Fruit fly (Drosophila melanogaster) whole organism, pupa: ENCODE measurements around the gene CG31248.

Source experiments
- CG10348 ChIP-seq: fragments of 200-800 bp; sonication (Bioruptor generic); IDR thresholded peaks from 2 replicates; pipeline ENCODE4 v1.3.6; 2022; ENCODE audit warnings: missing biosample characterization, missing genetic modification characterization
- CG12605 ChIP-seq: fragments of 200-800 bp; sonication (Bioruptor generic); IDR thresholded peaks from 2 replicates; pipeline ENCODE4 v1.3.6; 2022; ENCODE audit warnings: missing biosample characterization, missing genetic modification characterization
- CG13204 ChIP-seq: fragments of 200-800 bp; sonication (Bioruptor generic); optimal IDR thresholded peaks from 2 replicates; lab custom pipeline; 2018; ENCODE audit warnings: missing biosample characterization, mild to moderate bottlenecking, missing genetic modification characterization, moderate library complexity
- CG14655 ChIP-seq: fragments of 200-800 bp; sonication (Bioruptor generic); optimal IDR thresholded peaks from 3 replicates; lab custom pipeline; 2017; ENCODE audit warnings: mild to moderate bottlenecking, missing biosample characterization, missing genetic modification reagents, missing genetic modification characterization
- CG15710 ChIP-seq: fragments of 200-800 bp; sonication (Bioruptor generic); optimal IDR thresholded peaks from 2 replicates; lab custom pipeline; 2018; ENCODE audit warnings: missing biosample characterization, mild to moderate bottlenecking, missing genetic modification characterization, moderate library complexity
- CG17806 ChIP-seq: fragments of 200-800 bp; sonication (Bioruptor generic); optimal IDR thresholded peaks from 2 replicates; lab custom pipeline; 2018; ENCODE audit warnings: missing biosample characterization, mild to moderate bottlenecking, missing genetic modification characterization, moderate library complexity
- CG32121 ChIP-seq: fragments of 200-800 bp; sonication (Bioruptor generic); IDR thresholded peaks from 2 replicates; pipeline ENCODE4 v1.3.6; 2022; ENCODE audit warnings: missing biosample characterization, missing genetic modification characterization
- CG34367 ChIP-seq: fragments of 200-800 bp; sonication (Bioruptor generic); optimal IDR thresholded peaks from 2 replicates; lab custom pipeline; 2018; ENCODE audit warnings: missing biosample characterization, mild to moderate bottlenecking, missing genetic modification characterization
- CG4496 ChIP-seq: fragments of 200-800 bp; sonication (Bioruptor generic); IDR thresholded peaks from 3 replicates; pipeline ENCODE4 v1.3.6; 2022; ENCODE audit warnings: missing biosample characterization, missing genetic modification characterization
- CG8159 ChIP-seq: fragments of 200-800 bp; sonication (Bioruptor generic); optimal IDR thresholded peaks from 3 replicates; lab custom pipeline; 2018; ENCODE audit warnings: missing biosample characterization, mild to moderate bottlenecking, missing genetic modification characterization, moderate library complexity
- CG8301 ChIP-seq: fragments of 200-800 bp; sonication (Bioruptor generic); optimal IDR thresholded peaks from 2 replicates; lab custom pipeline; 2018; ENCODE audit warnings: missing biosample characterization, mild to moderate bottlenecking, missing genetic modification characterization
- CG9948 ChIP-seq: fragments of 200-800 bp; sonication (Bioruptor generic); optimal IDR thresholded peaks from 2 replicates; lab custom pipeline; 2018; ENCODE audit warnings: missing biosample characterization, mild to moderate bottlenecking, missing genetic modification characterization, moderate library complexity
- D1 ChIP-seq: fragments of 200-800 bp; sonication (Bioruptor generic); optimal IDR thresholded peaks from 2 replicates; lab custom pipeline; 2018; ENCODE audit warnings: missing biosample characterization, mild to moderate bottlenecking, missing genetic modification characterization, moderate library complexity
- EcR ChIP-seq: fragments of 200-800 bp; sonication (Bioruptor generic); optimal IDR thresholded peaks from 3 replicates; lab custom pipeline; 2019; ENCODE audit warnings: missing biosample characterization, missing genetic modification characterization, mild to moderate bottlenecking, moderate library complexity, missing genetic modification reagents
- Ets98B ChIP-seq: fragments of 200-800 bp; sonication (Bioruptor generic); IDR thresholded peaks from 2 replicates; pipeline ENCODE4 v1.3.6; 2022; ENCODE audit warnings: missing biosample characterization, missing genetic modification characterization
- Pif1A ChIP-seq: fragments of 200-800 bp; sonication (Bioruptor generic); optimal IDR thresholded peaks from 3 replicates; lab custom pipeline; 2016; ENCODE audit warnings: missing biosample characterization, missing genetic modification characterization
- Pif1B ChIP-seq: fragments of 200-800 bp; sonication (Bioruptor generic); optimal IDR thresholded peaks from 3 replicates; lab custom pipeline; 2016; ENCODE audit warnings: missing biosample characterization, missing genetic modification characterization
- Snoo ChIP-seq: fragments of 200-800 bp; sonication (Bioruptor generic); optimal IDR thresholded peaks from 3 replicates; lab custom pipeline; 2017; ENCODE audit warnings: missing biosample characterization, mild to moderate bottlenecking, missing genetic modification characterization, inconsistent platforms
- fd96Ca ChIP-seq: fragments of 200-800 bp; sonication (Bioruptor generic); IDR thresholded peaks from 3 replicates; pipeline ENCODE4 v1.3.6; 2022; ENCODE audit warnings: missing biosample characterization, missing genetic modification characterization
- gl ChIP-seq: fragments of 200-800 bp; sonication (Bioruptor generic); optimal IDR thresholded peaks from 2 replicates; lab custom pipeline; 2018; ENCODE audit warnings: missing biosample characterization, mild to moderate bottlenecking, missing genetic modification characterization
- rn ChIP-seq: fragments of 200-800 bp; sonication (Bioruptor generic); IDR thresholded peaks from 2 replicates; pipeline ENCODE4 v1.3.6; 2022; ENCODE audit warnings: missing biosample characterization, missing genetic modification characterization

CG31248 gene

DNA sequence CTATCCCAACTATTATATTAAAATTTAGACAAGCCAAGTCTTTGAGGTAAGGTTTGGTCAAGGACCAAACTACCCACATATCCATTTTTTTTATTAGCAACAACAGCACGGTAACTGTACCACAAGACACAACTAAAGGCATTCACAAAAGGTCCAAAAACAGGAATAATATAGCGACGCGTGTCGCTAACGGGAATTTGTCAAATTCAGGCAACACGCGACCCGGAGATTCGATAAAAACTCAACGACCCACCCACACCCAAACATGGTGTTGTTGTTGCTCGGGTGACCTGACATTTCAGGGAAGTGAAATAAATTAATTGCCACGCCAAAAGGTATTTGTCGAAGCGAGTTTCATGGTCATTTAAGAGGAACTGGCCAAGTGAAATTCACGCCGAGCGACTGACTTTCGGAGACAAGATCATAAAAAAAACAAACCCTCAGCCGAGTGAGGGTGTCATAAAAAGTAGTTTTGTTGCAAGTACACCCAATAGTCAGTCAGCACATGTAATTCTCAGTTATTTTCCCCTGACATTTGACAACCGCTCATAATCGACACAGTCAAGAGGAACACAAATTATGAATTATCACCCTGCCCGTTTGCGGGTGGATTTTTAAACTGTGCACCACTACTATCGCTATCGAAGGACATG, 17.8 kb upstream of the CG31248 start:
- TF ChIP-seq D1, result no peak
- no peak for TF ChIP-seq CG13204

DNA sequence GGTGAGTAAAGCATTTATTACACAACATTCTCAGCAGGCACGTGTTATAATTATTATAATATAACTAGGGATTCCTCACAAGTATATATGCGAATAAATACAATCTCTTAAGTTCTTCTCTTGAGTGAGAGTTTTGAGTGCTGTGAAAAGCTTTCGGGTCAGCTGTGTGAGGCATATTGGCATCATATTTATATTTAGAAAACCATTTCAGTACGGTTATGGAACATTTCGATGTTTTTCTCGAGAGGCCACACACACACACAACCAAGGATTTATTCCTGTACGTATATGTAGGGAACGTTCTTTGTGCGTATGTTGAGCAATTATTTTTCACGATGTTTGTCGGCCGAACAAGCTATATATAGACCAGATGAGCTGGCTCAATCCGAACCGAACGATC, 16.1 kb upstream of the CG31248 start:
- no peak for TF ChIP-seq CG32121 (GFP tag; lab: Robert Waterston, UW)
- no peak for TF ChIP-seq Pif1A (GFP tag; lab: Kevin White, UChicago)
- no peak for TF ChIP-seq D1
- TF ChIP-seq Pif1B (GFP tag; lab: Kevin White, UChicago), result no peak
- no peak for TF ChIP-seq CG34367 (tag; lab: Kevin White, UChicago)
- no peak for TF ChIP-seq EcR (GFP tag; lab: Kevin White, UChicago)
- TF ChIP-seq CG8301 (tag; lab: Kevin White, UChicago), result no peak
- TF ChIP-seq CG8159 (tag; lab: Kevin White, UChicago), result no peak
- TF ChIP-seq CG17806 (tag; lab: Kevin White, UChicago), result no peak
- no peak for TF ChIP-seq Snoo
- TF ChIP-seq CG13204, result no peak
- no peak for TF ChIP-seq CG14655 (GFP tag; lab: Kevin White, UChicago)
- TF ChIP-seq gl (tag; lab: Kevin White, UChicago), result no peak
- no peak for TF ChIP-seq CG4496
- no peak for TF ChIP-seq CG12605

DNA sequence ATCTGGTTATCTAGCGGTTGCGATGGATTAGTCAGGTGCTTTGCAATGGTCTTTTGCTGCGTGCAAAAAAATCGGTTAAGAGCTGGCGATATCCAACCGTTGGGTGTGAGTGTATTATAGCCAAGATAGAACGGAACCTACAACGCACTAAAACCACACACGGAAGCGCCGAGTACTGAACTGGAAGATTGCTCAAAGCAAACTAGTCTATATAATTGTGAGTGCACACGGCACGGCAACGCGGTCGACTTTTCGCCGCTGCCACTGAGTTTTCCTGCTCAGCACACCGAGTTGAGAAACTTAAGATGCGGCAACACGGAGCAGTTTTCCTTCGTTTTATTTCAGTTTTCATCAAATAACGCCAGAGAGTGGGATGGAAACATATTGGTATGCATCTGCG, 12.6 kb upstream of the CG31248 start:
- TF ChIP-seq D1 (no peak), CG14655 (GFP tag; lab: Kevin White, UChicago) (no peak), rn (no peak), Ets98B (GFP tag; lab: Robert Waterston, UW) (no peak), CG8159 (tag; lab: Kevin White, UChicago) (no peak), Pif1A (GFP tag; lab: Kevin White, UChicago) (no peak), CG12605 (no peak), CG34367 (tag; lab: Kevin White, UChicago) (no peak), gl (tag; lab: Kevin White, UChicago) (no peak), CG10348 (no peak), CG15710 (tag; lab: Kevin White, UChicago) (no peak), CG17806 (tag; lab: Kevin White, UChicago) (no peak), CG32121 (GFP tag; lab: Robert Waterston, UW) (no peak), fd96Ca (no peak), Snoo (no peak), CG8301 (tag; lab: Kevin White, UChicago) (no peak), CG9948 (tag; lab: Kevin White, UChicago) (no peak), EcR (GFP tag; lab: Kevin White, UChicago) (no peak)

DNA sequence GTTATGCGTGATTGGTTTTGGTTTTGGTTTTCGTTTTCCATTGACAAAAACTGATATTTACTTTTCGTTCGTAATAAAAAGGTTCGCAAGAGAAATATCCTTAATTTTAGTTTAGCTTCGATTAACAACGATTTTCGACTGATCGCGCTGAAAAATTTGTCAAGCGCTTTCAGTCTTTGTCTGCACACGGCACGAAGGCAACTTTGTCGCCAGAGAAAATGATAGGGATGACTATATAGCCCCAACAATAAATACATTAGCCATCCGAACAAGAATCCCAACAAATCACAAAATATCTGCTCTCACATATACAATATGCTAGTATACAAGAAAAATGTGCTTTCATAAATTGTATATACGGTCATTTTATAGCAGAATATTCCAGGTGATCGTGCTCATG, 11.5 kb upstream of the CG31248 start, which contains the start of gene Mlp84B:
Gene Mlp84B (minus strand): TSS at position 143 of the 400 bp plus-strand sequence.
- no peak for TF ChIP-seq Snoo
- TF ChIP-seq CG13204, result no peak
- TF ChIP-seq CG12605, result no peak
- TF ChIP-seq CG34367 (tag; lab: Kevin White, UChicago), result no peak
- no peak for TF ChIP-seq D1
- no peak for TF ChIP-seq rn

DNA sequence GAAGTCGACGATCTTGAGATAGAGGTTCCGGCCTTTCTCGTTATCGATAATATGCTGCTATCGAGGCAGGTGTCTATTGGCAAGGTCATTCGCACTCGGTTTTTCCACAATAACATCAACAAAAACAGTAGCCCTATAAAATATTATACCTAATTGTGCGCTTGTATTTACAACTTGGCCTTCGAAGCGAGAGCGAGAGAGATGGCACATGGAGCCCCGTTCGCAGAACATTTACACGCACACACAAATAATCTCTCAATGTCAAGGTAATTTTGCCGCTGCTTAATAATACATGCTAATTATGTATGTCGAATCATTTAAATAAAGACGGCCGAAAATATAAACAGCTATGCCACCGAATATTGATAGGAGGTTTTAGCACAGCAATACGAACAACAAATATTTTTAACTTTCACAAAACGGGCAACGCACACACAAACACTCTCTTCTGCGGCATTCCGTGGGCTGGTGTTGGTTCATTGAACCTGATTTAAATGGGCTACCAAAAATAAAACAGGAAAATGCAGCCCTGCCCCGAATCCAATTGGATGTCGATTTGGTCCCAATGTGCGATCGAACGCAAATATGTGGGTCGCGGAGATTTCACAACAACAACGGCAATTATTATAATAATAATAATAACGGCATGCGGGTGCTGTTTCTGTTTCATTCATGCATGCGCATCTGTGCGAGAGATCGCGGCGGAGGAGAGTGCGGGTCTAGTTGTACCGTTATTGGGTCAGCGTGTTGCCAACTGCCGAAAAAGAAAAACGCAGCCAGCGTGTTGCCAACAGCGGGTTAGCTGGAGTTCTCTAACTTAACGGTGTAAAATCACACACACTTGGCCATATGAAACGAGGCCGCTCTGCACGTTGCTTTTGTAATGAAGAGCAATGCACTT, 6.7 kb upstream of the CG31248 start:
- TF ChIP-seq CG4496 (0 out of 3 replicates have a peak, but pooled peaks have one; percentile 6), gl (tag; lab: Kevin White, UChicago) (no peak), EcR (GFP tag; lab: Kevin White, UChicago) (peak; percentile 94)
- TF ChIP-seq, all 21 proteins: peak for 2

DNA sequence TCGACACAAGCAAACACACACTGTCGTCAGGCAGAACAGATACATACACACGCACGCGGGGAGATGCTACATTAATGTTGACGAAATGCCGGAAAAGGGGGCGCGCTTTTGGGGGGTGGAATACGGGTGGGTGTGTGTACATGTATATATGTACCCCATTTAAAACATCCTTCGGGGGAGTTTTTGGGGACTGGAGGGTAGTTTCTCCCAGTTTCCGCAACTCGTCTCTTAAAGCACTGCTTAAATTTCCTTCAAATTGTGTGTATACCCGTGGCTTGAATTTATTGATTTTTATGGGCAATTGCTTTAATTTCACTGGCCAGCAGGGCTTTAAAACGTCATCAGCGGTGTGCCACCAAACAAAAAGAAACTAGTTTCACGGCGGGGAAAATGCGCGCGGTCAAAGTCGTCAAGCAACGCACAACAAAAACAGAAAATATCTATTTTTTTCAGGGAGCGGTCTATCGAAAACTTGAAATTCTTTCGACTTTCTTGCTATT, 6.0 kb upstream of the CG31248 start:
- no peak for TF ChIP-seq CG10348
- 0 out of 2 replicates have a peak, but pooled peaks have one; percentile 17 for TF ChIP-seq CG32121 (GFP tag; lab: Robert Waterston, UW)

DNA sequence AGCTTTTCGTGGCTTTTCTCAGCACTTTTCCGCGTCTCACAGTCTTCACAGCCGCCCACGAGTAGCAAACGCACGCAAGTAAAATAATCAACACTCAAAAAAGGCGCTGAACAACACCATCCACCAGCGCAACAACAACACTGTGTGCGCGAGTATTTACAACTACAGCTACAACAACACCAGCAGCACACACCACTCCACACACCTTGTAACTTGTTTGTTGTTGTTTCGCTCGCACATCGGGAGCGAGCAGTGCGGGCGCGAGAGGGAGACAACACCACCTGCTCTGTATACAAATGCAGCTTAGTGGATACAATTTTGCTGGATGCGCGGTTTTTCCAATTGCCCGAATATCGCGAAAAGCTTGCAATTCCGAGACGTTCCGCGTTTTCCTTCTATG, 5.4 kb upstream of the CG31248 start:
- TF ChIP-seq EcR (GFP tag; lab: Kevin White, UChicago) (peak; percentile 74), Pif1B (GFP tag; lab: Kevin White, UChicago) (no peak)
